Fruit fly (Drosophila melanogaster): ENCODE measurements around the gene vilya.
A peak's percentile ranks its signal among the peaks of the same experiment; 100 is the strongest.

Gene vilya

dm6 chrX:2727506-2727905, 1.0 kb downstream of the vilya start, which contains the start of gene dwg (continued):
- TF ChIP-seq Nf-YA (GFP tag; IDR thresholded peaks at IDR 0.05) (no peak), dmrt99B (tag; optimal IDR thresholded peaks at IDR 0.05) (no peak), CG10543 (GFP tag; optimal IDR thresholded peaks at IDR 0.05) (no peak), lilli (GFP tag; optimal IDR thresholded peaks at IDR 0.05) (no peak), CG11093 (GFP tag; IDR thresholded peaks at IDR 0.05) (no peak), al (GFP tag; IDR thresholded peaks at IDR 0.05) (no peak), CG11247 (GFP tag; IDR thresholded peaks at IDR 0.05) (no peak), Doc2 (GFP tag; IDR thresholded peaks at IDR 0.05) (no peak), wek (GFP tag; optimal IDR thresholded peaks at IDR 0.05) (no peak), CG33557 (GFP tag; optimal IDR thresholded peaks at IDR 0.05) (no peak), bab2 (GFP tag; optimal IDR thresholded peaks at IDR 0.05) (no peak), ato (GFP tag; IDR thresholded peaks at IDR 0.05; ENCODE audit: partially characterized antibody) (peak; percentile 68), fd64A (GFP tag; optimal IDR thresholded peaks at IDR 0.05) (no peak), CG17802 (tag; optimal IDR thresholded peaks at IDR 0.05) (no peak), cad (GFP tag; optimal IDR thresholded peaks at IDR 0.05) (no peak), Blimp-1 (GFP tag; optimal IDR thresholded peaks at IDR 0.05) (peak; percentile 75), CG18764 (GFP tag; optimal IDR thresholded peaks at IDR 0.05) (no peak), Sin3A (optimal IDR thresholded peaks at IDR 0.05) (no peak), mam (GFP tag; optimal IDR thresholded peaks at IDR 0.05) (no peak), E2f1 (GFP tag; IDR thresholded peaks at IDR 0.05) (no peak), CG7928 (GFP tag; optimal IDR thresholded peaks at IDR 0.05) (no peak), CG11456 (GFP tag; IDR thresholded peaks at IDR 0.05) (no peak), ind (GFP tag; optimal IDR thresholded peaks at IDR 0.05) (no peak), D19A (tag; optimal IDR thresholded peaks at IDR 0.05) (no peak), chinmo (GFP tag; IDR thresholded peaks at IDR 0.05; ENCODE audit: partially characterized antibody) (peak; percentile 95; the same call in 3 of the 4 replicates), TFAM (GFP tag; optimal IDR thresholded peaks at IDR 0.05) (no peak), insv (GFP tag; optimal IDR thresholded peaks at IDR 0.05) (no peak), ken (GFP tag; IDR thresholded peaks at IDR 0.05) (no peak), odd (GFP tag; optimal IDR thresholded peaks at IDR 0.05) (no peak), Dll (GFP tag; IDR thresholded peaks at IDR 0.05; ENCODE audit: partially characterized antibody) (peak; percentile 83), CG6272 (GFP tag; IDR thresholded peaks at IDR 0.05) (no peak), Opbp (GFP tag; IDR thresholded peaks at IDR 0.05; ENCODE audit: partially characterized antibody) (peak; percentile 82; the same call in 2 of the 3 replicates), fu2 (GFP tag; optimal IDR thresholded peaks at IDR 0.05) (no peak), Hr3 (GFP tag; optimal IDR thresholded peaks at IDR 0.05) (no peak), CG2202 (tag; optimal IDR thresholded peaks at IDR 0.05) (no peak), CG18262 (tag; optimal IDR thresholded peaks at IDR 0.05) (no peak), CG8924 (tag; optimal IDR thresholded peaks at IDR 0.05) (no peak), CG7745 (tag; optimal IDR thresholded peaks at IDR 0.05) (no peak), CG14050 (GFP tag; IDR thresholded peaks at IDR 0.05) (no peak), CG13287 (GFP tag; IDR thresholded peaks at IDR 0.05; ENCODE audit: partially characterized antibody) (peak; percentile 88), CG9437 (GFP tag; optimal IDR thresholded peaks at IDR 0.05) (no peak), disco-r (GFP tag; optimal IDR thresholded peaks at IDR 0.05) (no peak), sisA (GFP tag; IDR thresholded peaks at IDR 0.05) (no peak), CG2889 (GFP tag; IDR thresholded peaks at IDR 0.05) (no peak), inv (GFP tag; IDR thresholded peaks at IDR 0.05; ENCODE audit: partially characterized antibody) (peak; percentile 65), H2.0 (GFP tag; IDR thresholded peaks at IDR 0.05) (no peak), CG11696 (GFP tag; IDR thresholded peaks at IDR 0.05) (no peak), CG10979 (tag; optimal IDR thresholded peaks at IDR 0.05) (no peak), Dfd (GFP tag; optimal IDR thresholded peaks at IDR 0.05) (no peak), CG10267 (tag; optimal IDR thresholded peaks at IDR 0.05) (peak; percentile 36), Dp (GFP tag; optimal IDR thresholded peaks at IDR 0.05) (peak; percentile 42), CG15073 (GFP tag; optimal IDR thresholded peaks at IDR 0.05) (no peak)
